Fruit fly (Drosophila melanogaster): Measurements from ENCODE around the gene InR.

The InR gene

dm6 chr3R:21649053-21649821 lies 30.1 kb upstream of the InR start (continued):
- TF ChIP-seq CG16779 (tag; optimal IDR thresholded peaks at IDR 0.05), result no peak
- TF ChIP-seq CG15336 (GFP tag; IDR thresholded peaks at IDR 0.05), result no peak; the same call in 1 of the 2 replicates
- TF ChIP-seq Ets21C (GFP tag; optimal IDR thresholded peaks at IDR 0.05), result no peak
- TF ChIP-seq CG34406 (GFP tag; optimal IDR thresholded peaks at IDR 0.05), result peak; percentile 79
- TF ChIP-seq Gug (GFP tag; IDR thresholded peaks at IDR 0.05), result no peak; the same call in 1 of the 2 replicates
- TF ChIP-seq ss (GFP tag; optimal IDR thresholded peaks at IDR 0.05), result peak; percentile 32 to 51
- TF ChIP-seq Hr38 (GFP tag; optimal IDR thresholded peaks at IDR 0.05), result no peak
- TF ChIP-seq Smox (GFP tag; optimal IDR thresholded peaks at IDR 0.05), result peak; percentile 18
- TF ChIP-seq CG6854 (GFP tag; optimal IDR thresholded peaks at IDR 0.05), result no peak
- peak in 1 of 2 experiments; percentile 28 for TF ChIP-seq salr (GFP tag; optimal IDR thresholded peaks at IDR 0.05)
- TF ChIP-seq CG8319 (GFP tag; optimal IDR thresholded peaks at IDR 0.05), result peak; percentile 25
- TF ChIP-seq CG4318 (GFP tag; optimal IDR thresholded peaks at IDR 0.05), result no peak
- peak; percentile 87 for TF ChIP-seq dsx (GFP tag; optimal IDR thresholded peaks at IDR 0.05; ENCODE audit: poor library complexity, severe bottlenecking)
- peak; percentile 66 for TF ChIP-seq OdsH (GFP tag; optimal IDR thresholded peaks at IDR 0.05)
- TF ChIP-seq fd59A (GFP tag; optimal IDR thresholded peaks at IDR 0.05), result no peak
- TF ChIP-seq Ets96B (tag; optimal IDR thresholded peaks at IDR 0.05), result peak; percentile 89
- peak; percentile 4 for TF ChIP-seq CG6792 (GFP tag; optimal IDR thresholded peaks at IDR 0.05)
- TF ChIP-seq Lpt (GFP tag; optimal IDR thresholded peaks at IDR 0.05), result no peak
- TF ChIP-seq Eip78C (GFP tag), result peak; percentile 89
- TF ChIP-seq cyc (GFP tag; optimal IDR thresholded peaks at IDR 0.05), result peak; percentile 27
- no peak for TF ChIP-seq CG1621 (tag; optimal IDR thresholded peaks at IDR 0.05)
- TF ChIP-seq pdm3 (GFP tag; optimal IDR thresholded peaks at IDR 0.05), result no peak
- peak; percentile 65 for TF ChIP-seq CG10669 (GFP tag; optimal IDR thresholded peaks at IDR 0.05)
- TF ChIP-seq dac (GFP tag; optimal IDR thresholded peaks at IDR 0.05), result no peak
- TF ChIP-seq vri (GFP tag; optimal IDR thresholded peaks at IDR 0.05), result no peak
- peak; percentile 12; the same call in 1 of the 3 replicates for TF ChIP-seq CG6163 (GFP tag; IDR thresholded peaks at IDR 0.05)

- no peak for TF ChIP-seq vri (GFP tag; optimal IDR thresholded peaks at IDR 0.05)
- TF ChIP-seq Met (GFP tag; optimal IDR thresholded peaks at IDR 0.05), result peak; percentile 81
- TF ChIP-seq Gug (GFP tag; IDR thresholded peaks at IDR 0.05), result no peak
- peak; percentile 65 for TF ChIP-seq CG34406 (GFP tag; optimal IDR thresholded peaks at IDR 0.05)
- peak; percentile 55 for TF ChIP-seq fd59A (GFP tag; optimal IDR thresholded peaks at IDR 0.05)
- TF ChIP-seq CG10631 (GFP tag; optimal IDR thresholded peaks at IDR 0.05), result peak; percentile 48
- peak; percentile 17 for TF ChIP-seq CG11902 (GFP tag; optimal IDR thresholded peaks at IDR 0.05)
- no peak for TF ChIP-seq CG15336 (GFP tag; IDR thresholded peaks at IDR 0.05)
- peak; percentile 45 for TF ChIP-seq spab (GFP tag; optimal IDR thresholded peaks at IDR 0.05)
- peak; percentile 68 for TF ChIP-seq CG31627 (GFP tag; optimal IDR thresholded peaks at IDR 0.05)
- TF ChIP-seq CG6276 (GFP tag; optimal IDR thresholded peaks at IDR 0.05), result no peak
- peak; percentile 79 for TF ChIP-seq esn (GFP tag; optimal IDR thresholded peaks at IDR 0.05)
- TF ChIP-seq CG3919 (GFP tag; optimal IDR thresholded peaks at IDR 0.05), result peak; percentile 32
- peak; percentile 84 for TF ChIP-seq svp (GFP tag)
- TF ChIP-seq Eip75B (GFP tag; optimal IDR thresholded peaks at IDR 0.05), result peak; percentile 30
- TF ChIP-seq net (GFP tag; optimal IDR thresholded peaks at IDR 0.05), result peak; percentile 41
- peak; percentile 39 for TF ChIP-seq acj6 (GFP tag; optimal IDR thresholded peaks at IDR 0.05)
- TF ChIP-seq CG6163 (GFP tag; IDR thresholded peaks at IDR 0.05), result 0 out of 3 replicates have a peak, but pooled peaks have one; percentile 9
- peak; percentile 43 for TF ChIP-seq CG10669 (GFP tag; optimal IDR thresholded peaks at IDR 0.05)
- peak; percentile 63 for TF ChIP-seq lz (GFP tag; optimal IDR thresholded peaks at IDR 0.05)
- no peak for TF ChIP-seq eg (GFP tag; IDR thresholded peaks at IDR 0.05)
- peak; percentile 52 for TF ChIP-seq CG6792 (GFP tag; optimal IDR thresholded peaks at IDR 0.05)
- TF ChIP-seq CG9139 (GFP tag; optimal IDR thresholded peaks at IDR 0.05), result no peak
- no peak for TF ChIP-seq CG8319 (GFP tag; optimal IDR thresholded peaks at IDR 0.05)
- TF ChIP-seq CG8632 (GFP tag; optimal IDR thresholded peaks at IDR 0.05), result peak; percentile 42
- TF ChIP-seq Sox102F (GFP tag; optimal IDR thresholded peaks at IDR 0.05), result peak; percentile 58
- TF ChIP-seq topi (GFP tag; optimal IDR thresholded peaks at IDR 0.05), result peak; percentile 75
- TF ChIP-seq CG16779 (tag; optimal IDR thresholded peaks at IDR 0.05), result no peak
- TF ChIP-seq Ets21C (GFP tag; optimal IDR thresholded peaks at IDR 0.05), result peak; percentile 52
- TF ChIP-seq Sox14 (GFP tag; optimal IDR thresholded peaks at IDR 0.05), result peak; percentile 59
- peak; percentile 24 for TF ChIP-seq CG3032 (tag; optimal IDR thresholded peaks at IDR 0.05)
- peak; percentile 61 for TF ChIP-seq Hr39 (GFP tag; optimal IDR thresholded peaks at IDR 0.05)
- peak; percentile 93 for TF ChIP-seq Eip78C (GFP tag)
- peak; percentile 71 for TF ChIP-seq Smox (GFP tag; optimal IDR thresholded peaks at IDR 0.05)
- TF ChIP-seq Lpt (GFP tag; optimal IDR thresholded peaks at IDR 0.05), result no peak
These were observed 29.3 kb upstream of the InR start for dm6 chr3R:21648460-21648859.

All from whole organism, prepupa.